Worm (Caenorhabditis elegans): Measurements from ENCODE around the gene fzr-1.

fzr-1 gene

ce11 chrII:9618759-9619158 is 25.5 kb downstream of the fzr-1 start:
- no peak for TF ChIP-seq fax-1 (tag; optimal IDR thresholded peaks at IDR 0.05)
- no peak for TF ChIP-seq rnt-1 (tag; optimal IDR thresholded peaks at IDR 0.05)
- TF ChIP-seq sdc-2 (tag; optimal IDR thresholded peaks at IDR 0.05) = no peak
- TF ChIP-seq eyg-1 (tag; optimal IDR thresholded peaks at IDR 0.05) = no peak
- no peak for TF ChIP-seq ref-2 (tag; optimal IDR thresholded peaks at IDR 0.05)
- TF ChIP-seq nhr-232 (tag; optimal IDR thresholded peaks at IDR 0.05) = no peak
- no peak for TF ChIP-seq fkh-6 (tag; optimal IDR thresholded peaks at IDR 0.05)

ce11 chrII:9617902-9618245 is 26.4 kb downstream of the fzr-1 start:
- TF ChIP-seq madf-2 (tag; optimal IDR thresholded peaks at IDR 0.05) = no peak
- no peak for TF ChIP-seq syd-9 (tag; optimal IDR thresholded peaks at IDR 0.05)
- TF ChIP-seq ama-1 (optimal IDR thresholded peaks at IDR 0.05) = no peak
- no peak for TF ChIP-seq odd-2 (tag; optimal IDR thresholded peaks at IDR 0.05)
- no peak for TF ChIP-seq zip-5 (tag; optimal IDR thresholded peaks at IDR 0.05)
- TF ChIP-seq Y22D7AL.16 (tag; optimal IDR thresholded peaks at IDR 0.05) = no peak
- no peak for TF ChIP-seq pax-1 (tag; optimal IDR thresholded peaks at IDR 0.05)
- no peak for TF ChIP-seq pros-1 (tag; optimal IDR thresholded peaks at IDR 0.05)
- no peak for TF ChIP-seq ceh-30 (tag; optimal IDR thresholded peaks at IDR 0.05)
- TF ChIP-seq pag-3 (tag; optimal IDR thresholded peaks at IDR 0.05; ENCODE audit: borderline replicate concordance) = no peak
- no peak for TF ChIP-seq nhr-11 (tag; optimal IDR thresholded peaks at IDR 0.05)
- TF ChIP-seq lim-6 (tag; optimal IDR thresholded peaks at IDR 0.05) = no peak
- no peak for TF ChIP-seq ceh-22 (tag; optimal IDR thresholded peaks at IDR 0.05)
- TF ChIP-seq unc-3 (GFP tag; conservative IDR thresholded peaks at IDR 0.05) = no peak
- TF ChIP-seq unc-3 (tag; optimal IDR thresholded peaks at IDR 0.05) = no peak
- no peak for TF ChIP-seq tbx-2 (tag; optimal IDR thresholded peaks at IDR 0.05)
- no peak for TF ChIP-seq pha-2 (tag; optimal IDR thresholded peaks at IDR 0.05)
- no peak for TF ChIP-seq K09A11.1 (tag; optimal IDR thresholded peaks at IDR 0.05; ENCODE audit: insufficient read depth)
- TF ChIP-seq hlh-30 (tag; optimal IDR thresholded peaks at IDR 0.05; ENCODE audit: insufficient read depth) = no peak

ce11 chrII:9617039-9617901 is 27.0 kb downstream of the fzr-1 start, which contains the start of gene hal-3:
TSS of gene hal-3 (minus strand) at chrII:9617125.
- TF ChIP-seq dmd-4 (tag; optimal IDR thresholded peaks at IDR 0.05; ENCODE audit: borderline replicate concordance) (no peak), elt-4 (tag; optimal IDR thresholded peaks at IDR 0.05) (no peak), fax-1 (tag; optimal IDR thresholded peaks at IDR 0.05) (no peak), ceh-9 (tag; optimal IDR thresholded peaks at IDR 0.05) (no peak), ceh-18 (tag; optimal IDR thresholded peaks at IDR 0.05) (no peak), pha-4 (tag; optimal IDR thresholded peaks at IDR 0.05) (no peak), ceh-6 (GFP tag; optimal IDR thresholded peaks at IDR 0.05) (no peak), unc-42 (tag; optimal IDR thresholded peaks at IDR 0.05) (no peak), che-1 (tag; optimal IDR thresholded peaks at IDR 0.05) (no peak), pros-1 (tag; optimal IDR thresholded peaks at IDR 0.05) (no peak), unc-86 (tag; optimal IDR thresholded peaks at IDR 0.05) (no peak)

- no peak for TF ChIP-seq fax-1 (tag; optimal IDR thresholded peaks at IDR 0.05)
- TF ChIP-seq ets-4 (tag; optimal IDR thresholded peaks at IDR 0.05) = no peak
Observed at ce11 chrII:9614728-9615127, 29.5 kb downstream of the fzr-1 start, which contains the start of gene hlh-6. TSS of gene hlh-6 (minus strand) at chrII:9614828.
